Worm (Caenorhabditis elegans): ENCODE measurements around the gene F28B12.6.

Gene F28B12.6

DNA sequence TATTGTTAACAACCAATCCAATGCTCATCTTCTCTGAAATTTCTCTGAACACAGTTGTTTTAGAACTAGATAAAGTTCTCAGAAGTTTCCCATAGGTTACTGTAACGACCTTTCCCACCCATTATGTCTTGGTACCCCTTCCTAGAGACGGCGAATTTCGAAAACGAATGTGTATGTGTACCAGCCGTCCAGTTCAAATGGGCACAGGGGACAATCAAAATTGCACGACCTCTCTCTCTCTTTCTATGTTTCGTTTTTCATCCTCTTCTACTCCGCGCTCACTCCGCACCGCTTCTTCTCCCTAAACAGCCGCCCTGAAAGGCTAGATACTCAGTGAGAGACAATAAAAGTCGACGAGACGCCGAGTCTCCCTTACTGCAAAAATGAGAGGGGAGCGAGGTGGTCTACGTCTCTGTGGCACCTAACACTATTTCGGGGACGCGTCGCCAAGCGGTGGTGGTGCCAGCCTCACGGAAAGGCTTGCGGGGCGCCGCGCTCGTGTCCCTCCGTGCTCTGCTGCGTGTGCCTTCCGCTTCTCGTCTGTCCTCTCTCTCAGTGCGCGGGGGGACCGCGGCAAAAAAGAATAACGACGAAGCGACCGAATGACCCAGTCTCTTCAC is 39.1 kb upstream of the F28B12.6 start (continued):
- TF ChIP-seq zag-1 (tag; optimal IDR thresholded peaks at IDR 0.05): no peak
- TF ChIP-seq nhr-11 (tag; optimal IDR thresholded peaks at IDR 0.05): no peak
- TF ChIP-seq nhr-90 (tag; optimal IDR thresholded peaks at IDR 0.05; ENCODE audit: poor library complexity): no peak
- peak; percentile 68 for TF ChIP-seq ceh-8 (GFP tag; optimal IDR thresholded peaks at IDR 0.05)
- TF ChIP-seq mep-1 (tag; optimal IDR thresholded peaks at IDR 0.05): no peak
- no peak for TF ChIP-seq unc-130 (tag; optimal IDR thresholded peaks at IDR 0.05)
- TF ChIP-seq Y116A8C.19 (tag; optimal IDR thresholded peaks at IDR 0.05; ENCODE audit: borderline replicate concordance): no peak
- TF ChIP-seq ceh-82 (tag; optimal IDR thresholded peaks at IDR 0.05): peak in 1 of 3 experiments; percentile 7
- peak; percentile 21 for TF ChIP-seq lin-14 (GFP tag; optimal IDR thresholded peaks at IDR 0.05)
- peak; percentile 2 for TF ChIP-seq swsn-7 (tag; optimal IDR thresholded peaks at IDR 0.05)
- TF ChIP-seq aha-1 (tag; optimal IDR thresholded peaks at IDR 0.05): no peak
- TF ChIP-seq pag-3 (tag; optimal IDR thresholded peaks at IDR 0.05; ENCODE audit: borderline replicate concordance, insufficient read depth): no peak

DNA sequence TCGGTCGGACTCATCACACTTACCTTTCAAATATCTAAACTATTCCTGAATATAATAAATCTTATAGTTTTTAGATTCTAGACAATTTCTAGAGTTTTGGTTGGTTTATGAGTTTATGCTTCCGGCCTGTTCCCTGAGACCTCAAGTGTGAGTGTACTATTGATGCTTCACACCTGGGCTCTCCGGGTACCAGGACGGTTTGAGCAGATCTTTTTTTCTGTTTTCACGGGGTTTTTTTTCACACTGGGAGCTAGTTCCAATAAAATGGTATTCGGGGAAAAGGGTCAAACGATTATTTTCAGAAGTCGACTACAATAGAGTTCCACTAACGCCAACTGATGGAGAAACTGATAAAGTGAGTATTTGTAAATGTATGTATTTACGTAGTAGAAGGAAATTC is 38.5 kb upstream of the F28B12.6 start:
- TF ChIP-seq nhr-90 (tag; optimal IDR thresholded peaks at IDR 0.05; ENCODE audit: poor library complexity): no peak
- TF ChIP-seq vab-15 (tag; optimal IDR thresholded peaks at IDR 0.05): no peak
- TF ChIP-seq rnt-1 (tag; optimal IDR thresholded peaks at IDR 0.05): no peak
- TF ChIP-seq tbx-2 (tag; optimal IDR thresholded peaks at IDR 0.05): no peak
- TF ChIP-seq nhr-76 (tag; optimal IDR thresholded peaks at IDR 0.05): no peak
- no peak for TF ChIP-seq zip-4 (GFP tag; optimal IDR thresholded peaks at IDR 0.05)
- TF ChIP-seq dsc-1 (tag; optimal IDR thresholded peaks at IDR 0.05): no peak
- no peak for TF ChIP-seq lin-13 (GFP tag; optimal IDR thresholded peaks at IDR 0.05)
- no peak for TF ChIP-seq ceh-8 (GFP tag; optimal IDR thresholded peaks at IDR 0.05)
- no peak for TF ChIP-seq nhr-77 (tag; optimal IDR thresholded peaks at IDR 0.05)
- TF ChIP-seq skn-1 (tag; optimal IDR thresholded peaks at IDR 0.05): no peak
- no peak for TF ChIP-seq mep-1 (tag; optimal IDR thresholded peaks at IDR 0.05)
- no peak for TF ChIP-seq ama-1 (optimal IDR thresholded peaks at IDR 0.05)
- no peak for TF ChIP-seq zag-1 (tag; optimal IDR thresholded peaks at IDR 0.05)
- TF ChIP-seq fkh-4 (tag; optimal IDR thresholded peaks at IDR 0.05; ENCODE audit: borderline replicate concordance): no peak

DNA sequence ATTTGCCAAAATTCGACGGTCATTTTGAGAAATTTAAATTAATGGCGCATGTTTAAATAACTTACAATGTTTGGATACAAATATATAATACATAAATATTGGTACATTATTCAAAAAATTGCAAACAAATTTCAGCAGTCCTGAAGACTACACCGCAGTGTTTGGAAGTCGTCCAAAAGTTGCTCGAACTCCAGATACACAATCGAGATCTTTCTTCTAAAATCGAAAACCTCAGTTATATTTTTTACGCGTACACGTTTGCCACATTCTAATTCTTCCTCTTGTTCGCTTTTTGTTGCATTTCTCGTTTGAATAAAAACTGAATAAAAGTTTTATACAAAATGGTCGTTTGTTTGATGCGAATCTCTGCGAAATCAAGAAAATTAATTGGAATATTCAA is 36.4 kb upstream of the F28B12.6 start, which contains the start of gene tsp-18:
Gene tsp-18, plus strand, starts transcription at position 301 of the 400 bp plus-strand sequence.
- TF ChIP-seq ets-5 (GFP tag; IDR thresholded peaks at IDR 0.05) (no peak), ces-1 (GFP tag; optimal IDR thresholded peaks at IDR 0.05) (no peak), efl-3 (GFP tag; optimal IDR thresholded peaks at IDR 0.05) (no peak), dpl-1 (GFP tag; optimal IDR thresholded peaks at IDR 0.05) (no peak), mep-1 (tag; optimal IDR thresholded peaks at IDR 0.05) (no peak), hlh-4 (tag; optimal IDR thresholded peaks at IDR 0.05) (no peak), hlh-17 (GFP tag; optimal IDR thresholded peaks at IDR 0.05; ENCODE audit: borderline replicate concordance) (no peak), lin-14 (GFP tag; optimal IDR thresholded peaks at IDR 0.05) (no peak), nhr-20 (tag; optimal IDR thresholded peaks at IDR 0.05) (no peak), swsn-7 (tag; optimal IDR thresholded peaks at IDR 0.05) (no peak), lin-35 (GFP tag; optimal IDR thresholded peaks at IDR 0.05) (no peak)

DNA sequence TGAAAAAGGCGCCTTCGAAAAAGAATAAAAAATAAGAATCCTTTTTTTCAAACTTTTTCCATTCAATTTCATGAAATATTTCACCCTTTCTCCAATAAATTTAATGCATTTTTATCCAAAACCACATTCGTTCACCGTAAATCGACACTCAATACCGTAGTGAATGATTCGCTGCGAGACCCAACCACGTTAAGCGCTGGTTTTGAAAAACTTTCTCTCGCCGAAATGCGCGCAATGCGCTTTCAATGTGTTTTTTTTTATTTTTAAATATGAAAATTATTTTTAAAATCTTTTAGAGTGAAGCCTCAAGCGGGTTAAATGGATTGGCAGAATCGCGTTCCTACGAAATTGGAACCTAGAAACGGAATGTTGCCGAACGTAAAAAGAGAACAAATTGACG is 34.4 kb upstream of the F28B12.6 start, which contains the start of gene F59G1.8:
Gene F59G1.8, plus strand, starts transcription at position 293 of the 400 bp plus-strand sequence.
- TF ChIP-seq dsc-1 (tag; optimal IDR thresholded peaks at IDR 0.05) (no peak), ets-5 (GFP tag; IDR thresholded peaks at IDR 0.05) (no peak), fos-1 (tag; optimal IDR thresholded peaks at IDR 0.05) (no peak), unc-62 (GFP tag; optimal IDR thresholded peaks at IDR 0.05) (no peak), ces-1 (GFP tag; optimal IDR thresholded peaks at IDR 0.05) (no peak), pqm-1 (tag; optimal IDR thresholded peaks at IDR 0.05) (no peak), lin-14 (GFP tag; optimal IDR thresholded peaks at IDR 0.05) (no peak), lsy-2 (tag; optimal IDR thresholded peaks at IDR 0.05) (no peak)
